Worm (Caenorhabditis elegans) whole organism, young adult: ENCODE data around the gene K10G6.9.
A peak's percentile ranks its signal among the peaks of the same experiment; 100 is the strongest.

Experiments used
- C17E4.6 ChIP-seq: fragments of 200-800 bp; sonication (Bioruptor generic); IDR thresholded peaks from 2 replicates; pipeline ENCODE4 v1.3.6; 2022; ENCODE audit warnings: missing genetic modification reagents, missing genetic modification characterization, missing compliant biosample characterization
- F23B12.7 ChIP-seq: sonication (generic microtip); optimal IDR thresholded peaks from 2 replicates; lab custom pipeline; 2017; ENCODE audit warnings: missing genetic modification characterization, mild to moderate bottlenecking, missing compliant biosample characterization, antibody characterized with exemption, moderate library complexity; ENCODE audit not compliant: insufficient read depth
- F33H1.4 ChIP-seq: fragments of 200-800 bp; sonication (Bioruptor generic); IDR thresholded peaks from 2 replicates; pipeline ENCODE4 v1.3.6; 2022; ENCODE audit warnings: missing genetic modification reagents, missing genetic modification characterization, missing compliant biosample characterization
- F55B11.4 ChIP-seq: sonication (generic microtip); optimal IDR thresholded peaks from 2 replicates; lab custom pipeline; 2016; ENCODE audit warnings: missing compliant biosample characterization, missing genetic modification characterization, borderline replicate concordance; ENCODE audit not compliant: insufficient read depth
- F57C9.4 ChIP-seq: sonication (generic microtip); optimal IDR thresholded peaks from 2 replicates; lab custom pipeline; 2017; ENCODE audit warnings: mild to moderate bottlenecking, missing genetic modification characterization, missing compliant biosample characterization
- T07F8.4 ChIP-seq: sonication (generic microtip); optimal IDR thresholded peaks from 2 replicates; lab custom pipeline; 2016; ENCODE audit warnings: mild to moderate bottlenecking, missing genetic modification characterization, moderate library complexity, missing compliant biosample characterization
- Y67H2A.10 ChIP-seq: fragments of 200-800 bp; sonication (Bioruptor generic); conservative IDR thresholded peaks from 2 replicates; pipeline ENCODE4 v1.3.6; 2022; ENCODE audit warnings: missing genetic modification reagents, missing genetic modification characterization, missing compliant biosample characterization
- akir-1 ChIP-seq: fragments of 200-800 bp; sonication (Bioruptor generic); optimal IDR thresholded peaks from 2 replicates; lab custom pipeline; 2018; ENCODE audit warnings: mild to moderate bottlenecking, missing genetic modification characterization, moderate library complexity, missing compliant biosample characterization
- attf-3 ChIP-seq: fragments of 200-800 bp; sonication (Bioruptor generic); conservative IDR thresholded peaks from 2 replicates; pipeline ENCODE4 v1.3.6; 2022; ENCODE audit warnings: missing genetic modification reagents, missing genetic modification characterization, missing compliant biosample characterization
- attf-6 ChIP-seq: fragments of 200-800 bp; sonication (Bioruptor generic); IDR thresholded peaks from 2 replicates; pipeline ENCODE4 v1.3.6; 2022; ENCODE audit warnings: missing genetic modification reagents, missing genetic modification characterization, missing compliant biosample characterization
- ceh-79 ChIP-seq: sonication (generic microtip); optimal IDR thresholded peaks from 2 replicates; lab custom pipeline; 2017; ENCODE audit warnings: mild to moderate bottlenecking, missing genetic modification characterization, missing compliant biosample characterization
- chd-7 ChIP-seq: sonication (generic microtip); optimal IDR thresholded peaks from 2 replicates; lab custom pipeline; 2016; ENCODE audit warnings: mild to moderate bottlenecking, missing genetic modification characterization, moderate library complexity, missing compliant biosample characterization
- dox-1 ChIP-seq: fragments of 200-800 bp; sonication (Bioruptor generic); IDR thresholded peaks from 2 replicates; pipeline ENCODE4 v1.3.6; 2022; ENCODE audit warnings: missing genetic modification reagents, missing genetic modification characterization, missing compliant biosample characterization
- efl-1 ChIP-seq: fragments of 150-350 bp; optimal IDR thresholded peaks from 2 replicates; lab custom pipeline; 2014; ENCODE audit warnings: missing biosample characterization, missing genetic modification reagents, missing genetic modification characterization
- egl-44 ChIP-seq: fragments of 200-800 bp; sonication (Bioruptor generic); IDR thresholded peaks from 2 replicates; pipeline ENCODE4 v1.3.6; 2022; ENCODE audit warnings: missing genetic modification reagents, missing genetic modification characterization, missing compliant biosample characterization
- hlh-12 ChIP-seq: sonication (generic microtip); optimal IDR thresholded peaks from 2 replicates; lab custom pipeline; 2016; ENCODE audit warnings: missing genetic modification characterization, missing compliant biosample characterization
- hmg-1.2 ChIP-seq: fragments of 200-800 bp; sonication (Bioruptor generic); IDR thresholded peaks from 2 replicates; pipeline ENCODE4 v1.3.6; 2022; ENCODE audit warnings: missing genetic modification reagents, missing genetic modification characterization, missing compliant biosample characterization
- hsf-1 ChIP-seq: fragments of 200-800 bp; sonication (Bioruptor generic); IDR thresholded peaks from 2 replicates; pipeline ENCODE4 v1.3.6; 2022; ENCODE audit warnings: missing genetic modification reagents, missing genetic modification characterization, missing compliant biosample characterization
- let-526 ChIP-seq: fragments of 200-800 bp; sonication (Bioruptor generic); IDR thresholded peaks from 2 replicates; pipeline ENCODE4 v1.3.6; 2022; ENCODE audit warnings: missing genetic modification reagents, missing genetic modification characterization, missing compliant biosample characterization
- let-607 ChIP-seq, 2 experiments: fragments of 200-800 bp in 1 of 2; sonication (Bioruptor generic) in 1 of 2; sonication (generic microtip) in 1 of 2; optimal IDR thresholded peaks; 2 replicates each; lab custom pipeline; 2016 to 2018; ENCODE audit warnings: mild to moderate bottlenecking in 2 of 2, missing compliant biosample characterization in 2 of 2, missing genetic modification characterization in 2 of 2, moderate library complexity in 2 of 2, missing genotype in 1 of 2
- lin-54 ChIP-seq: fragments of 200-800 bp; sonication (Bioruptor generic); optimal IDR thresholded peaks from 2 replicates; lab custom pipeline; 2018; ENCODE audit warnings: mild to moderate bottlenecking, missing genetic modification characterization, missing compliant biosample characterization
- lir-1 ChIP-seq: fragments of 200-800 bp; sonication (Bioruptor generic); conservative IDR thresholded peaks from 2 replicates; pipeline ENCODE4 v1.3.6; 2022; ENCODE audit warnings: missing genetic modification reagents, missing genetic modification characterization, missing compliant biosample characterization
- lsl-1 ChIP-seq: fragments of 200-800 bp; sonication (Bioruptor generic); optimal IDR thresholded peaks from 2 replicates; lab custom pipeline; 2018; ENCODE audit warnings: mild to moderate bottlenecking, missing genetic modification characterization, moderate library complexity, missing compliant biosample characterization
- lsy-27 ChIP-seq: sonication (generic microtip); optimal IDR thresholded peaks from 2 replicates; lab custom pipeline; 2017; ENCODE audit warnings: missing genetic modification characterization, mild to moderate bottlenecking, missing compliant biosample characterization, antibody characterized with exemption, missing genotype, borderline replicate concordance; ENCODE audit not compliant: insufficient read depth
- madf-6 ChIP-seq: fragments of 200-800 bp; sonication (Bioruptor generic); IDR thresholded peaks from 2 replicates; pipeline ENCODE4 v1.3.6; 2022; ENCODE audit warnings: missing genetic modification reagents, missing genetic modification characterization, missing compliant biosample characterization
- madf-8 ChIP-seq: fragments of 200-800 bp; sonication (Bioruptor generic); conservative IDR thresholded peaks from 2 replicates; pipeline ENCODE4 v1.3.6; 2022; ENCODE audit warnings: missing genetic modification reagents, missing genetic modification characterization, missing compliant biosample characterization
- mel-28 ChIP-seq: sonication (generic microtip); optimal IDR thresholded peaks from 2 replicates; lab custom pipeline; 2016; ENCODE audit warnings: borderline replicate concordance, mild to moderate bottlenecking, missing genetic modification characterization, missing compliant biosample characterization
- nhr-120 ChIP-seq: fragments of 200-800 bp; sonication (Bioruptor generic); IDR thresholded peaks from 2 replicates; pipeline ENCODE4 v1.3.6; 2022; ENCODE audit warnings: missing genetic modification characterization, missing compliant biosample characterization
- nhr-179 ChIP-seq: sonication (generic microtip); optimal IDR thresholded peaks from 2 replicates; lab custom pipeline; 2016; ENCODE audit warnings: mild to moderate bottlenecking, missing genetic modification characterization, missing compliant biosample characterization
- rpc-1 ChIP-seq, 2 experiments: fragments of 150-350 bp in 1 of 2; sonication (generic microtip) in 1 of 2; optimal IDR thresholded peaks; 2 replicates each; lab custom pipeline; 2014 to 2018; ENCODE audit warnings: missing biosample characterization in 1 of 2, missing genetic modification characterization in 1 of 2, missing genetic modification reagents in 1 of 2, missing genotype in 1 of 2
- sdz-38 ChIP-seq: sonication (generic microtip); optimal IDR thresholded peaks from 2 replicates; lab custom pipeline; 2016; ENCODE audit warnings: missing genotype, missing genetic modification characterization, missing compliant biosample characterization
- sea-2 ChIP-seq: fragments of 200-800 bp; sonication (Bioruptor generic); IDR thresholded peaks from 2 replicates; pipeline ENCODE4 v1.3.6; 2022; ENCODE audit warnings: missing genetic modification characterization, missing compliant biosample characterization
- snpc-1.1 ChIP-seq: sonication (generic microtip); optimal IDR thresholded peaks from 2 replicates; lab custom pipeline; 2017; ENCODE audit warnings: missing genetic modification characterization, mild to moderate bottlenecking, missing compliant biosample characterization, antibody characterized with exemption, moderate library complexity, missing genotype, missing genetic modification reagents; ENCODE audit not compliant: insufficient read depth
- snpc-3.4 ChIP-seq: sonication (generic microtip); optimal IDR thresholded peaks from 2 replicates; lab custom pipeline; 2017; ENCODE audit warnings: missing genetic modification characterization, mild to moderate bottlenecking, missing compliant biosample characterization, antibody characterized with exemption, moderate library complexity, missing genotype, missing genetic modification reagents
- sptf-2 ChIP-seq: fragments of 200-800 bp; sonication (Bioruptor generic); optimal IDR thresholded peaks from 2 replicates; lab custom pipeline; 2018; ENCODE audit warnings: mild to moderate bottlenecking, missing genetic modification characterization, missing compliant biosample characterization
- unc-130 ChIP-seq: sonication (generic microtip); optimal IDR thresholded peaks from 2 replicates; lab custom pipeline; 2016; ENCODE audit warnings: missing genetic modification reagents, missing genetic modification characterization, missing compliant biosample characterization
- xnd-1 ChIP-seq: sonication (generic microtip); optimal IDR thresholded peaks from 2 replicates; lab custom pipeline; 2016; ENCODE audit warnings: missing genotype, missing genetic modification reagents, missing genetic modification characterization, missing compliant biosample characterization
- zim-3 ChIP-seq: sonication (generic microtip); optimal IDR thresholded peaks from 2 replicates; lab custom pipeline; 2017; ENCODE audit warnings: mild to moderate bottlenecking, missing genetic modification characterization, moderate library complexity, missing compliant biosample characterization

K10G6.9 gene

DNA sequence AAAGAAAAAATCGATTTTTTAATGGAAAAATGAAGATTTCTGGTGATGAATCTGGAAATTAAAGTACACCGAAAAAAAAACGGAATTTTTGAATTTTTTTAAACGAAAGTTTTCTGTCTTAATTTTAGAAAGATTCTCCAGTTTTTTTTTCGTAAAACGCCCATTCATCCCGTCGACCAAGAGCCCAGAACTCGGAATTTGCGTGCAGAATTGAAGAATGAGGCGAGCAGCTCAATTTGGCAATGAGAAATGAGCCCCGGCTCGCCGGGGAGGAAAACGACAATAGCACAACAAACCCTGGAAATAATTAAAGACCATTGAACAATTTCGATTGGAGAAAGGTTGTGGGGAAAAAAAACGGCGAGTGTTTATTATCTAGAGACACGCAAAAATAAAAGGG, 40.2 kb upstream of the K10G6.9 start (continued):
- no peak for TF ChIP-seq let-526 (GFP tag; lab: Robert Waterston, UW)
- TF ChIP-seq chd-7 (tag; lab: Kevin White, UChicago), result peak; percentile 18
- TF ChIP-seq C17E4.6 (GFP tag; lab: Robert Waterston, UW), result no peak
- no peak for TF ChIP-seq sptf-2 (GFP tag; lab: Kevin White, UChicago)
- peak; percentile 2 for TF ChIP-seq snpc-1.1 (tag; lab: Kevin White, UChicago)
- TF ChIP-seq mel-28 (tag; lab: Kevin White, UChicago), result no peak
- peak; percentile 40; the same call in 1 of the 2 replicates for TF ChIP-seq hsf-1 (GFP tag; lab: Robert Waterston, UW)
- TF ChIP-seq unc-130 (GFP tag; lab: Kevin White, UChicago), result peak; percentile 54
- TF ChIP-seq F57C9.4 (tag; lab: Kevin White, UChicago), result no peak
- TF ChIP-seq Y67H2A.10 (GFP tag; lab: Robert Waterston, UW), result no peak
- no peak for TF ChIP-seq nhr-179 (tag; lab: Kevin White, UChicago)
- TF ChIP-seq ceh-79 (tag; lab: Kevin White, UChicago), result no peak
- TF ChIP-seq madf-8 (GFP tag; lab: Robert Waterston, UW), result no peak
- TF ChIP-seq efl-1 (GFP tag; lab: Kevin White, UChicago), result no peak
- TF ChIP-seq sea-2 (GFP tag; lab: Robert Waterston, UW), result no peak
- TF ChIP-seq F23B12.7, result no peak
- TF ChIP-seq rpc-1 (optimal IDR thresholded peaks at IDR 0.05; lab: Kevin White, UChicago), result no peak
- TF ChIP-seq rpc-1 (tag; optimal IDR thresholded peaks at IDR 0.05; lab: Kevin White, UChicago), result no peak
- TF ChIP-seq akir-1 (GFP tag; lab: Kevin White, UChicago), result no peak
- TF ChIP-seq nhr-120 (GFP tag; lab: Robert Waterston, UW), result no peak
- TF ChIP-seq zim-3, result no peak
- no peak for TF ChIP-seq lin-54 (GFP tag; lab: Kevin White, UChicago)
- TF ChIP-seq madf-6 (GFP tag; lab: Robert Waterston, UW), result peak; percentile 65
- no peak for TF ChIP-seq lir-1 (GFP tag; lab: Robert Waterston, UW)
- no peak for TF ChIP-seq let-607 (tag; optimal IDR thresholded peaks at IDR 0.05; lab: Kevin White, UChicago)
- no peak for TF ChIP-seq dox-1 (GFP tag; lab: Robert Waterston, UW)
- TF ChIP-seq snpc-3.4, result peak; percentile 67
- TF ChIP-seq lsy-27, result no peak
- TF ChIP-seq attf-3, result no peak
- no peak for TF ChIP-seq F55B11.4 (tag; lab: Kevin White, UChicago)
- TF ChIP-seq F33H1.4, result peak; percentile 33; the same call in 1 of the 2 replicates

DNA sequence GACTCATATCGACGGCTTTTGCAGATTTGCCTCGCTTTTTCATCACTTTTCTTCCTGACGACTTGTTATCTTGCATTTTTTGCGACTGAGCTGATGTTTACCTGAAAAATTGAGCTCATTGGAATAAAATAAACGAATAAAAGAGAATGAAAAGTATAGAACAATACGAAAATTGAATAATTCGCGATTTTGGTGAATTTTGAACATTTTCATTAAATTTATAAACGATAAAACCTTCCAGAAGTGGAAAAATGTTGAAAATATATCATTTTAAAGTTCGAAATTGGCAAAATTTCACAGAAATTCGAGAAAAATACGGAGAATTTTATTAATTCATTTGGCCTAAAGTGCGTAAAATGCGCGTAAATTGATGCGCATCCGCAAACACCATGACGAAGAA, 38.4 kb upstream of the K10G6.9 start, which contains the start of gene Y14H12B.2:
Gene Y14H12B.2, minus strand, starts transcription at position 101 of the 400 bp plus-strand sequence.
- TF ChIP-seq T07F8.4 (tag; lab: Kevin White, UChicago) (no peak), egl-44 (GFP tag; lab: Robert Waterston, UW) (no peak), sdz-38 (tag; lab: Kevin White, UChicago) (no peak), hlh-12 (no peak), dox-1 (GFP tag; lab: Robert Waterston, UW) (no peak)

DNA sequence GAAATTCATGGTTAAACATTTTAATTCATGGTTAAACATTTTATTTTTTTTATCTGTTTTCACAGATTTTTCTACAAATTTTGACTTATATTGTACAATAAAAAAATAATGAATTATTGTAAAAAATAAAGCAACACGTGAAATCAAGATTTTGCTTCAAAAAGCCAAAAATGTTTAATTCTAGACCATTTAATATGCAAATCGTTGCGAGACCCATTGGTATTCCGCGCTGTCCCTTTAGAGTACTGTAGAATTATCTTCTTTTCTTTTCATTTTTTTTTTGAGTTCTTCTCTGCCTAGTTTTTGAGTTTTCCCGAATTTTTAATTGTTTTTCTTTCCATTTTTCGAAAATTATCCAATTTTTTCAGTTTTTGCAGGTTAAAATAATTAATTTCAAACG, 38.0 kb upstream of the K10G6.9 start, which contains the start of gene Y14H12B.1:
Gene Y14H12B.1, plus strand, starts transcription at position 363 of the 400 bp plus-strand sequence.
- peak; percentile 74 for TF ChIP-seq xnd-1 (tag; lab: Kevin White, UChicago)
- TF ChIP-seq madf-8 (GFP tag; lab: Robert Waterston, UW), result peak; percentile 72
- peak; percentile 84 for TF ChIP-seq lsl-1
- TF ChIP-seq attf-6, result no peak
- peak; percentile 17 for TF ChIP-seq efl-1 (GFP tag; lab: Kevin White, UChicago)
- TF ChIP-seq F33H1.4, result peak; percentile 88
- no peak for TF ChIP-seq hmg-1.2 (GFP tag; lab: Robert Waterston, UW)
- TF ChIP-seq madf-6 (GFP tag; lab: Robert Waterston, UW), result peak; percentile 82
